Worm (Caenorhabditis elegans): ENCODE data around the gene orc-1.

Gene orc-1

DNA sequence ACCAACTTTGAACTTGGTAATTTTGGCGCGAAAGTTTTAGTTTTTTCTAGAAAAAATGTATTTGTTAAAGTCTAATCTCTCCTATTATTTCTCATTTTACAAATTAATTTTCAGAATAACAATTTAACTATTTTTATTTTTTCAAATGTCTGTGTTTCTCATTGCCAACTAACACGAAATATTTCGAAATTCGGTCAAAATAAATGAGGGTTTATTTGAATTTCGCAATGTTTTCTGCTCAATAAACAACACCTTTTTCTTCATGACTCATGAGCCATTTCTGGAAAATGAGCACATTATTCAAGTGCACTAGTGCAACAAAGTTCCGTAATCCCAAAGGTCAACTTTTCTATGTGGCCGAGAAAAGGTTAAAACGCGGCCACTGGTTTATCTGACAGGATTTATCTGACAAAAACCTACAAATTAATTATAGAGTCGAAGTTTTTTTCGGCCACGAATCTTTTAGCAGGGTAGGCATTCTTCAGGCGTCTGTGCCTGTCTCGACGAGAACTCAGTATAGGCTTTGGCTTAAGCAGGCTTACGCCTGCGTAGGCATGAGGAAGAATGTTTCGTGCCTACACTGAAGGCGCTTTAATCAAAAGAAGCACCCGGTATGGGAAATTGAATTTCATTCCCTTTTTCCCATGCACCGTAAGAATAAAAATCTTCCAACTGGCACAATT lies 4.4 kb upstream of the orc-1 start, which contains the start of gene Y39A1A.27:
Gene Y39A1A.27, plus strand, starts transcription at position 633 of the 683 bp plus-strand sequence.
- TF ChIP-seq unc-55 (GFP tag; optimal IDR thresholded peaks at IDR 0.05) (peak; percentile 60), crh-2 (tag; optimal IDR thresholded peaks at IDR 0.05) (no peak)

DNA sequence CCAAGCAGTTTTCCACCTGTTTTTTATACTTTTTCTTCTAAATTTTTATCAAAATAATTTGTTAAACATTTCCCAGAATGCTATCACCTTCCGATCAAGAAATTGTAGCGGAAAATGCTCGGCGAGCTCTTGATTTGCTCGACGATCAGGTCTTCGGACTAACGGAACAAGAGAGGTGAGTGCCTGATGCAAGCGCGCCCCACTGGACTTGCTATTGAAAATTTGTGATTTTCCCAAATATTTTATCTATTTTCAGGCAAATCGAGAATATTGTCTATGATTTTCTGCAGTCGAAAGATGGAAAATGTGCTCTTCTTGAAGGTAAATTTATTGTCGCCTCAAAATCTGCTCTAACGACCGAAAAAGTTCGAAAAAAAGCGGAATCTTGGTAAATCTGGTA lies 3.2 kb downstream of the orc-1 start, which contains the start of gene orc-4:
Gene orc-4, plus strand, starts transcription at position 77 of the 400 bp plus-strand sequence.
- no peak for TF ChIP-seq mbf-1 (tag; optimal IDR thresholded peaks at IDR 0.05)
- peak; percentile 19 for TF ChIP-seq C34F6.9 (tag; optimal IDR thresholded peaks at IDR 0.05)
- peak in 1 of 2 experiments; percentile 45 for TF ChIP-seq lsy-2 (tag; optimal IDR thresholded peaks at IDR 0.05)

DNA sequence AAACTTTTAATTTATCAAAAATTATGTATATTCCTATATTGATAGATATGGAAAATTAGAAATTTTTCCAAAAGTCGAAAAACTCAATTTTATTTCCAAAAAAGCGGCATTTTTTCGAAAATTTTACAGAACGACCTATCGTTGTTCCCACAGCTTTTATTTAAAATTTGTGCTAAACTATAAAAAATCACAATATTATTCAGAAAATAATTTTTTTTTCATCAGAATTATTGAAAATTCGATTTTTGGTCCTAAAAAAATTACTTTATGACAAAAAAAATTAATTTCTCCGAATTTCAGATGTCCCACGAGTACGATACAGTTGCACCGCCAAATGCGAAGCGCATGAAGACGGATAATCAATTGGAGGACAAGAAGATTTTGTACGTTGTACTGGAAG lies 6.3 kb downstream of the orc-1 start, which contains the start of gene emg-1:
Gene emg-1, plus strand, starts transcription at position 301 of the 400 bp plus-strand sequence.
- TF ChIP-seq nhr-129 (tag; optimal IDR thresholded peaks at IDR 0.05): no peak
- no peak for TF ChIP-seq F13H6.1 (tag; optimal IDR thresholded peaks at IDR 0.05)
- TF ChIP-seq ztf-1 (GFP tag; conservative IDR thresholded peaks at IDR 0.05): no peak

DNA sequence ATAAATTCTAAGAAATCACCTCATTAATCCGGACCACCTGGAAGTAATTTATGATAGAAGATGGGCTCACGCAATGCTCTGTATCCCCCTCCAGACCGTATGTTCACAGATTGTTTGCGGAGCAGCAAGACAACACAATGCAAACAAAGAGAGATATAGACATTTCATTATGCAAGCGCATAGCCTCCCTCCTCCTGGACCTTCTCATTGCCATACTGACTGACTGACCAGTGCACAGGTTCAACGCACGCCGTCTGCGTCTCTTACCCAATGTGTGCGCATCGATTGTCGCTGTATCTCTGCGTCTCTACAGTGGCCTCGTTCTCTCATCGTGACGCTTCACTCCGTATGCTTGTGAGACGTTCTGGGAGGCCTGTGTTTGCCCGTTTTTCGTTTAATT lies 8.7 kb downstream of the orc-1 start:
- TF ChIP-seq nhr-6 (tag; optimal IDR thresholded peaks at IDR 0.05) (no peak), ztf-1 (GFP tag; conservative IDR thresholded peaks at IDR 0.05) (no peak), dmd-4 (tag; optimal IDR thresholded peaks at IDR 0.05) (no peak), sma-3 (GFP tag; optimal IDR thresholded peaks at IDR 0.05) (no peak), zag-1 (tag; optimal IDR thresholded peaks at IDR 0.05) (peak; percentile 20), lsy-2 (tag; optimal IDR thresholded peaks at IDR 0.05) (peak; percentile 38 to 61), R02D3.7 (tag; optimal IDR thresholded peaks at IDR 0.05) (no peak), crh-2 (tag; optimal IDR thresholded peaks at IDR 0.05) (peak; percentile 20), ztf-4 (tag; optimal IDR thresholded peaks at IDR 0.05) (no peak), C34F6.9 (tag; optimal IDR thresholded peaks at IDR 0.05) (peak; percentile 53), ZK546.5 (tag; optimal IDR thresholded peaks at IDR 0.05) (no peak), nhr-129 (tag; optimal IDR thresholded peaks at IDR 0.05) (peak; percentile 46), ztf-11 (tag; optimal IDR thresholded peaks at IDR 0.05) (no peak), nhr-23 (tag; optimal IDR thresholded peaks at IDR 0.05) (no peak), unc-39 (tag; optimal IDR thresholded peaks at IDR 0.05) (no peak), unc-62 (GFP tag; optimal IDR thresholded peaks at IDR 0.05) (no peak), nhr-21 (tag; optimal IDR thresholded peaks at IDR 0.05) (no peak), mbf-1 (tag; optimal IDR thresholded peaks at IDR 0.05) (no peak), snpc-4 (tag; optimal IDR thresholded peaks at IDR 0.05) (no peak), aly-2 (tag; optimal IDR thresholded peaks at IDR 0.05) (no peak), F13H6.1 (tag; optimal IDR thresholded peaks at IDR 0.05) (peak; percentile 83), sem-4 (tag; optimal IDR thresholded peaks at IDR 0.05) (no peak), nhr-77 (tag; optimal IDR thresholded peaks at IDR 0.05) (no peak), ama-1 (optimal IDR thresholded peaks at IDR 0.05) (no peak), egl-27 (tag; optimal IDR thresholded peaks at IDR 0.05) (peak; percentile 5), sma-9 (GFP tag; optimal IDR thresholded peaks at IDR 0.05) (no peak), sma-9 (tag; optimal IDR thresholded peaks at IDR 0.05) (no peak), elt-3 (tag; optimal IDR thresholded peaks at IDR 0.05) (no peak), nhr-237 (tag; optimal IDR thresholded peaks at IDR 0.05) (no peak), lin-39 (tag; optimal IDR thresholded peaks at IDR 0.05) (no peak), blmp-1 (tag; optimal IDR thresholded peaks at IDR 0.05; ENCODE audit: insufficient read depth) (no peak), mab-5 (tag; optimal IDR thresholded peaks at IDR 0.05) (peak; percentile 20), nhr-12 (tag; optimal IDR thresholded peaks at IDR 0.05) (no peak), ceh-82 (tag; optimal IDR thresholded peaks at IDR 0.05) (no peak), nhr-10 (tag; optimal IDR thresholded peaks at IDR 0.05) (no peak), lin-13 (GFP tag; optimal IDR thresholded peaks at IDR 0.05) (no peak), unc-55 (GFP tag; optimal IDR thresholded peaks at IDR 0.05) (peak; percentile 62), lin-11 (tag; optimal IDR thresholded peaks at IDR 0.05) (peak; percentile 34), alr-1 (tag; optimal IDR thresholded peaks at IDR 0.05) (no peak), elt-1 (tag; optimal IDR thresholded peaks at IDR 0.05) (no peak), gmeb-1 (tag; optimal IDR thresholded peaks at IDR 0.05) (no peak), ceh-16 (tag; optimal IDR thresholded peaks at IDR 0.05) (no peak), peb-1 (tag; optimal IDR thresholded peaks at IDR 0.05) (no peak), Y55F3AM.14 (GFP tag; optimal IDR thresholded peaks at IDR 0.05) (no peak), skn-1 (tag; optimal IDR thresholded peaks at IDR 0.05) (no peak), fos-1 (tag; optimal IDR thresholded peaks at IDR 0.05) (peak; percentile 18), nhr-11 (tag; optimal IDR thresholded peaks at IDR 0.05) (no peak)
